Fruit fly (Drosophila melanogaster): ENCODE data around the gene CG7149.

DNA sequence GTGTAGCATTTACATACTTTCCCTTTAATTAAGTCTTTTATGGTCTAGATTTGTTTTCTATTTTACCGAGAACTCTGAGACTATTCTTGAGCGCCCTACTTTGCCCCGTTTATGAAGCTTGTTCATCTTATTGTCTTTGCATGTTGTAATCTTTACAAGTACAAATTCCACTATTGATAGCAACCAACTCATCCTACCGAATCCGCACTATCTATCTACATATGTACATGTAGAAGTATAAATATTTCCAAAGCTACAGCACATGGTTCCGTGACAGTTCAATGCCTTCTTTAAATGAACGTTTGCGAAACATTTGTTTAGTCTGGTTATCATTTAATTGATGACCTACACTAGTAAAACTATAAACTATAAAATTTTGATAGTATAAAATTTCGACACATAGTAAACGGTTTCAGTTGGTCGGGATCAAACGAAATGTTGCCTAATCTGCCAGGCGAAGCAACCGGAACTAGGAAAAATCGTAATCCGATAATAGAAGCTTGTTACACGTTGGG lies 1.3 kb downstream of the CG7149 start:
- TF ChIP-seq CG4496 (GFP tag; IDR thresholded peaks at IDR 0.05) = no peak
- no peak for TF ChIP-seq EcR (GFP tag; optimal IDR thresholded peaks at IDR 0.05)
- no peak for TF ChIP-seq Pif1B (GFP tag; optimal IDR thresholded peaks at IDR 0.05)
- TF ChIP-seq Pif1A (GFP tag; optimal IDR thresholded peaks at IDR 0.05) = no peak
- no peak for TF ChIP-seq CG32121 (GFP tag; IDR thresholded peaks at IDR 0.05)
- no peak for TF ChIP-seq CG14655 (GFP tag; optimal IDR thresholded peaks at IDR 0.05)
